Worm (Caenorhabditis elegans) whole organism, early embryonic: Measurements from ENCODE around the gene ssp-36.

Source experiments
- B0310.2 ChIP-seq: sonication (generic microtip); optimal IDR thresholded peaks from 2 replicates; lab custom pipeline; 2016; ENCODE audit warnings: mild to moderate bottlenecking, missing genetic modification characterization, missing compliant biosample characterization
- aly-1 ChIP-seq: sonication (generic microtip); optimal IDR thresholded peaks from 2 replicates; lab custom pipeline; 2016; ENCODE audit warnings: missing genetic modification characterization, missing compliant biosample characterization
- ama-1 ChIP-seq: fragments of 150-350 bp; optimal IDR thresholded peaks from 2 replicates; lab custom pipeline; 2014
- ceh-36 ChIP-seq: sonication (generic microtip); optimal IDR thresholded peaks from 2 replicates; lab custom pipeline; 2016; ENCODE audit warnings: missing genetic modification characterization, inconsistent platforms, missing compliant biosample characterization
- ets-7 ChIP-seq: sonication (generic microtip); optimal IDR thresholded peaks from 2 replicates; lab custom pipeline; 2016; ENCODE audit warnings: missing genotype, missing genetic modification characterization, missing compliant biosample characterization
- flt-1 ChIP-seq: fragments of 200-800 bp; sonication (Bioruptor generic); IDR thresholded peaks from 2 replicates; pipeline ENCODE4 v1.3.6; 2022; ENCODE audit warnings: missing genetic modification characterization, missing compliant biosample characterization
- hmbx-1 ChIP-seq: sonication (generic microtip); optimal IDR thresholded peaks from 2 replicates; lab custom pipeline; 2016; ENCODE audit warnings: mild to moderate bottlenecking, missing genetic modification characterization, missing compliant biosample characterization
- hnd-1 ChIP-seq: sonication (generic microtip); optimal IDR thresholded peaks from 2 replicates; lab custom pipeline; 2016; ENCODE audit warnings: missing genetic modification characterization, missing compliant biosample characterization
- pes-1 ChIP-seq: fragments of 200-800 bp; sonication (Bioruptor generic); IDR thresholded peaks from 2 replicates; pipeline ENCODE4 v1.3.6; 2022; ENCODE audit warnings: missing genetic modification reagents, missing genetic modification characterization, missing compliant biosample characterization
- scrt-1 ChIP-seq: fragments of 200-800 bp; sonication (Bioruptor generic); IDR thresholded peaks from 2 replicates; pipeline ENCODE4 v1.3.6; 2022; ENCODE audit warnings: missing genetic modification characterization, missing compliant biosample characterization
- sea-1 ChIP-seq: fragments of 200-800 bp; sonication (Bioruptor generic); conservative IDR thresholded peaks from 2 replicates; pipeline ENCODE4 v1.3.6; 2022; ENCODE audit warnings: missing genetic modification characterization, missing compliant biosample characterization
- tbx-11 ChIP-seq: fragments of 200-800 bp; sonication (Bioruptor generic); IDR thresholded peaks from 2 replicates; pipeline ENCODE4 v1.3.6; 2022; ENCODE audit warnings: missing genetic modification characterization, missing compliant biosample characterization
- tra-4 ChIP-seq: sonication (generic microtip); optimal IDR thresholded peaks from 2 replicates; lab custom pipeline; 2017; ENCODE audit warnings: missing genetic modification characterization, missing compliant biosample characterization

DNA sequence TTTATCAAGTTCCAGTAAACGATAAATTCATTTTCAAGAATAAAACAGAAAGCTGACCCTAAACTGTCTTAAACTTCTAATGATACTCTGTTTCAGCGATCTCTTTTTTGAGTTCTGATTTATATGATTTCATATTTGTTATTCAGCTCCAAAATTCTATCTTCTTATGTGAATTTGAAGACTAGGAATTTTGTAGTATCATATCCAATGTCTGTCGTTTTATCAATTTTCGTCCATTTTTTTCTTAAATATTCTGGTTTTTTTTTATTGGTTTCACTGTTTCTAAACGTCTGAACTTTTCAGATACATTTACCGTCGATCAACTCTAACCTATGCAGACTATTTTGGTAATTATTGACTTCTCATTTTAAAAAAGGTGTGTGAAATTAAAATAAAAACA lies 41.2 kb downstream of the ssp-36 start, which contains the start of the genes nhr-138 and C28D4.18:
- no peak for TF ChIP-seq aly-1 (tag; lab: Kevin White, UChicago)
- no peak for TF ChIP-seq sea-1 (GFP tag; lab: Robert Waterston, UW)
- TF ChIP-seq tra-4 (tag; lab: Kevin White, UChicago), result no peak
- TF ChIP-seq ama-1 (lab: Kevin White, UChicago), result no peak
- TF ChIP-seq pes-1 (GFP tag; lab: Robert Waterston, UW), result no peak
- TF ChIP-seq ets-7, result no peak
- no peak for TF ChIP-seq hmbx-1 (tag; lab: Kevin White, UChicago)
- TF ChIP-seq B0310.2 (tag; lab: Kevin White, UChicago), result no peak
- TF ChIP-seq hnd-1 (tag; lab: Kevin White, UChicago), result no peak
- TF ChIP-seq ceh-36, result no peak
- no peak for TF ChIP-seq scrt-1 (GFP tag; lab: Robert Waterston, UW)
- TF ChIP-seq flt-1 (GFP tag; lab: Robert Waterston, UW), result no peak
- TF ChIP-seq tbx-11 (GFP tag; lab: Robert Waterston, UW), result no peak
